Worm (Caenorhabditis elegans) whole organism, L1 larva: Measurements from ENCODE around the gene fbxa-43.
A peak's percentile ranks its signal among the peaks of the same experiment; 100 is the strongest.

Experiments
- ama-1 ChIP-seq: fragments of 150-350 bp; optimal IDR thresholded peaks from 2 replicates; lab custom pipeline; 2014
- blmp-1 ChIP-seq: fragments of 150-350 bp; optimal IDR thresholded peaks from 2 replicates; lab custom pipeline; 2014; ENCODE audit warnings: missing biosample characterization, missing genetic modification characterization
- ceh-8 ChIP-seq: fragments of 200-800 bp; sonication (Bioruptor generic); optimal IDR thresholded peaks from 2 replicates; lab custom pipeline; 2018; ENCODE audit warnings: mild to moderate bottlenecking, missing genetic modification characterization, moderate library complexity, missing compliant biosample characterization
- efl-1 ChIP-seq, 4 experiments: fragments of 150-350 bp; optimal IDR thresholded peaks in 3 of 4; peaks in 1 of 4; 1 replicate in 1 of 4; 2 replicates in 3 of 4; lab custom pipeline; 2014; ENCODE audit warnings: missing biosample characterization in 2 of 4, missing genetic modification characterization in 2 of 4, missing genetic modification reagents in 2 of 4
- egl-13 ChIP-seq: sonication (generic microtip); optimal IDR thresholded peaks from 2 replicates; lab custom pipeline; 2016; ENCODE audit warnings: missing genotype, missing genetic modification reagents, missing genetic modification characterization, missing compliant biosample characterization
- elt-3 ChIP-seq, 6 experiments: fragments of 150-350 bp in 1 of 6; sonication (generic microtip); optimal IDR thresholded peaks; 2 replicates each; lab custom pipeline; 2017 to 2018; ENCODE audit warnings: missing biosample characterization in 6 of 6, missing genetic modification characterization in 6 of 6, inconsistent platforms in 1 of 6
- irx-1 ChIP-seq: sonication (generic microtip); optimal IDR thresholded peaks from 2 replicates; lab custom pipeline; 2016; ENCODE audit warnings: missing genetic modification characterization, missing compliant biosample characterization
- jun-1 ChIP-seq: fragments of 150-350 bp; optimal IDR thresholded peaks from 2 replicates; lab custom pipeline; 2014; ENCODE audit warnings: missing biosample characterization, missing genetic modification reagents, missing genetic modification characterization
- lin-14 ChIP-seq: fragments of 200-800 bp; sonication (Bioruptor generic); optimal IDR thresholded peaks from 2 replicates; lab custom pipeline; 2018; ENCODE audit warnings: mild to moderate bottlenecking, missing genetic modification characterization, moderate library complexity, missing compliant biosample characterization
- lin-35 ChIP-seq, 2 experiments: fragments of 150-350 bp; optimal IDR thresholded peaks; 2 replicates each; lab custom pipeline; 2014; ENCODE audit warnings: missing biosample characterization in 2 of 2, missing genetic modification characterization in 2 of 2, missing genetic modification reagents in 2 of 2
- lin-39 ChIP-seq: fragments of 150-350 bp; optimal IDR thresholded peaks from 2 replicates; lab custom pipeline; 2014; ENCODE audit warnings: missing biosample characterization, missing genetic modification reagents, missing genetic modification characterization
- lir-3 ChIP-seq: sonication (generic microtip); optimal IDR thresholded peaks from 2 replicates; lab custom pipeline; 2016; ENCODE audit warnings: mild to moderate bottlenecking, missing genetic modification characterization, moderate library complexity, missing compliant biosample characterization; ENCODE audit not compliant: poor library complexity
- nhr-11 ChIP-seq: fragments of 150-350 bp; optimal IDR thresholded peaks from 2 replicates; lab custom pipeline; 2014; ENCODE audit warnings: missing biosample characterization, missing genetic modification characterization
- nhr-20 ChIP-seq: sonication (generic microtip); optimal IDR thresholded peaks from 2 replicates; lab custom pipeline; 2016; ENCODE audit warnings: mild to moderate bottlenecking, missing genetic modification characterization, missing compliant biosample characterization
- nhr-28 ChIP-seq: fragments of 150-350 bp; optimal IDR thresholded peaks from 2 replicates; lab custom pipeline; 2014; ENCODE audit warnings: missing biosample characterization, missing genetic modification characterization
- nhr-71 ChIP-seq: sonication (generic microtip); optimal IDR thresholded peaks from 2 replicates; lab custom pipeline; 2016; ENCODE audit warnings: mild to moderate bottlenecking, missing genetic modification characterization, moderate library complexity, missing compliant biosample characterization
- nhr-76 ChIP-seq: sonication (generic microtip); optimal IDR thresholded peaks from 2 replicates; lab custom pipeline; 2017; ENCODE audit warnings: missing biosample characterization, missing genetic modification characterization
- nhr-84 ChIP-seq: sonication (generic microtip); optimal IDR thresholded peaks from 2 replicates; lab custom pipeline; 2017; ENCODE audit warnings: missing biosample characterization, missing genetic modification characterization
- nhr-85 ChIP-seq: sonication (generic microtip); peaks from one replicate; lab custom pipeline; 2016; ENCODE audit warnings: missing genetic modification characterization, inconsistent platforms, missing compliant biosample characterization
- nhr-90 ChIP-seq: sonication (generic microtip); optimal IDR thresholded peaks from 2 replicates; lab custom pipeline; 2016; ENCODE audit warnings: mild to moderate bottlenecking, missing genetic modification characterization, missing compliant biosample characterization; ENCODE audit not compliant: poor library complexity
- pag-3 ChIP-seq: sonication (generic microtip); optimal IDR thresholded peaks from 2 replicates; lab custom pipeline; 2017; ENCODE audit warnings: missing genetic modification characterization, mild to moderate bottlenecking, missing compliant biosample characterization, antibody characterized with exemption, borderline replicate concordance; ENCODE audit not compliant: insufficient read depth
- pax-3 ChIP-seq: fragments of 200-800 bp; sonication (Bioruptor generic); optimal IDR thresholded peaks from 2 replicates; lab custom pipeline; 2018; ENCODE audit warnings: mild to moderate bottlenecking, missing genetic modification characterization, moderate library complexity, missing compliant biosample characterization
- skn-1 ChIP-seq: fragments of 150-350 bp; optimal IDR thresholded peaks from 2 replicates; lab custom pipeline; 2014; ENCODE audit warnings: missing biosample characterization, missing genetic modification characterization
- snu-23 ChIP-seq: sonication (generic microtip); optimal IDR thresholded peaks from 2 replicates; lab custom pipeline; 2016; ENCODE audit warnings: missing genetic modification characterization, missing compliant biosample characterization
- sox-4 ChIP-seq: sonication (generic microtip); optimal IDR thresholded peaks from 2 replicates; lab custom pipeline; 2016; ENCODE audit warnings: missing genetic modification characterization, missing compliant biosample characterization
- sup-37 ChIP-seq: fragments of 200-800 bp; sonication (Bioruptor generic); optimal IDR thresholded peaks from 2 replicates; lab custom pipeline; 2018; ENCODE audit warnings: mild to moderate bottlenecking, missing genetic modification characterization, missing compliant biosample characterization
- swsn-7 ChIP-seq: sonication (generic microtip); optimal IDR thresholded peaks from 2 replicates; lab custom pipeline; 2016; ENCODE audit warnings: missing genetic modification characterization, missing compliant biosample characterization
- unc-62 ChIP-seq: fragments of 150-350 bp; optimal IDR thresholded peaks from 2 replicates; lab custom pipeline; 2014; ENCODE audit warnings: missing biosample characterization, missing genetic modification reagents, missing genetic modification characterization
- unc-86 ChIP-seq: sonication (generic microtip); optimal IDR thresholded peaks from 2 replicates; lab custom pipeline; 2016; ENCODE audit warnings: missing genetic modification characterization, missing compliant biosample characterization
- unc-98 ChIP-seq: fragments of 200-800 bp; sonication (Bioruptor generic); IDR thresholded peaks from 2 replicates; pipeline ENCODE4 v1.3.6; 2022; ENCODE audit warnings: missing genetic modification characterization, missing compliant biosample characterization
- vab-15 ChIP-seq: sonication (generic microtip); optimal IDR thresholded peaks from 2 replicates; lab custom pipeline; 2017; ENCODE audit warnings: missing genotype, mild to moderate bottlenecking, missing genetic modification characterization, missing compliant biosample characterization

fbxa-43 gene

DNA sequence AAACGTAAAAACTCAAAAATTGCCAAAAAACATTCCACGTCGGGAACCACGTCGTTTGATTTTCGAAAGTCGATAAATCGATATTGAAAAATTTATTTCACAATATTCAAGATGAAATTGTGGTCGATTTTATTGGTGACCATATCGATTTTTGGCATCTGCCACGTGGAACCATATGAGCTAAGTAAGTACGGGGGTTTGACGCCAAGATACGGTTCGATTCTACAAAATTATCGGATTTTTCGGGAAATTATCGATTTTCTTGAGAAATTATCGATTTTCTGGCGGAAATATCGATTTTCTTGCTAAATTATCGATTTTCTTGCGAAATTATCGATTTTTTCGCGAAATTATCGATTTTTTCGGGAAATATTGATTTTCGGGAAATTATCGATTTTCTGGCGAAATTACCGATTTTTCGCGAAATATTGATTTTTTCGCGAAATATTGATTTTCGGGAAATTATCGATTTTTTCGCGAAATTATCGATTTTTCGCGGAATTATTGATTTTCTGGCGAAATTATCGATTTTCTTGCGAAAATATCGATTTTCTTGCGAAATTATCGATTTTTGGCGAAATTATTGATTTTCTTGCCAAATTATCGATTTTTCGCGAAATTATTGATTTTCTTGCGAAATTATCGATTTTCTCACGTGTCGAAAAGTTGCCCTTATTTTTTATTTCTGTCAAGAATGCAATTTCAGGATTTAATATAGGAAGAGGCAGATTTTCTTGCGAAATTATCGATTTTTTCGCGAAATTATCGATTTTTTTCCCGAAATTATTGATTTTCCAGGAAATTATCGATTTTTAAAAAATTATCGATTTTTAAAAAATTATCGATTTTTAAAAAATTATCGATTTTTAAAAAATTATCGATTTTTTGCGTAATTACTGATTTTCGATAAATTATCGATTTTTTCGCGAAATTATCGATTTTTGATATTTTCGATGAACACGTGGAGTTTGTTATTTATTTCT is 23.5 kb upstream of the fbxa-43 start, which contains the start of gene Y54F10BM.3:
Gene Y54F10BM.3, plus strand, starts transcription at position 51 of the 983 bp plus-strand sequence.
- TF ChIP-seq unc-98 (GFP tag; lab: Robert Waterston, UW) (no peak), ceh-8 (GFP tag; lab: Kevin White, UChicago) (no peak), efl-1 (optimal IDR thresholded peaks at IDR 0.05; lab: Kevin White, UChicago) (no peak), efl-1 (GFP tag; optimal IDR thresholded peaks at IDR 0.05 in 1 of 2; lab: Kevin White, UChicago) (peak in 1 of 2 experiments; percentile 46)
- TF ChIP-seq, all 84 proteins: peak for 1

DNA sequence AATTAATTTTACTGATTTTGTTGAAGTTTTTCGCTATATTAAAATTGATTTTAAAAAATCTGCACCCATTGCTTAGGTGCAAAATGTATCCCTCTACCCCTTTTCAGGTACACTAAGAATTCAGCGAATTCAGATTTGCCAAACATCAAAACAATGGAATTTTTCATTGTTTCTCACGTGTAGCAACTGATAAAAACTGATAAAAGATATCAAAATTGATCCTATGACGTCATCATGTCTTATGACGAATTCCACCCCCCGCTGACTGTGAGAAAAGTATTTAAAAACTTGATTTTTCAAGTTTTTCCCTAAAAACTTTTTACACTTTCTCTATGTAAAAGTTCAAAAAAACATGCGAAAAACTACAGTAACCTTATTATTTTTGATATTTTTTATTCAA is 21.8 kb upstream of the fbxa-43 start, which contains the start of gene Y54F10BM.22:
Gene Y54F10BM.22, plus strand, starts transcription at position 331 of the 400 bp plus-strand sequence.
- TF ChIP-seq efl-1 (optimal IDR thresholded peaks at IDR 0.05; lab: Kevin White, UChicago) (no peak), efl-1 (GFP tag; optimal IDR thresholded peaks at IDR 0.05 in 1 of 2; lab: Kevin White, UChicago) (peak in 1 of 2 experiments; percentile 64), nhr-20 (tag; lab: Kevin White, UChicago) (peak; percentile 30), snu-23 (GFP tag; lab: Kevin White, UChicago) (peak; percentile 0), nhr-11 (no peak), nhr-85 (tag; lab: Kevin White, UChicago) (peak; percentile 82), lin-35 (GFP tag; optimal IDR thresholded peaks at IDR 0.05; lab: Kevin White, UChicago) (peak in 1 of 2 experiments; percentile 10), elt-3 (tag; optimal IDR thresholded peaks at IDR 0.05; lab: Kevin White, UChicago) (peak in 2 of 6 experiments; percentile 41 to 83), nhr-76 (no peak), sup-37 (GFP tag; lab: Kevin White, UChicago) (no peak), unc-86 (tag; lab: Kevin White, UChicago) (no peak), nhr-90 (tag; lab: Kevin White, UChicago) (peak; percentile 28)

DNA sequence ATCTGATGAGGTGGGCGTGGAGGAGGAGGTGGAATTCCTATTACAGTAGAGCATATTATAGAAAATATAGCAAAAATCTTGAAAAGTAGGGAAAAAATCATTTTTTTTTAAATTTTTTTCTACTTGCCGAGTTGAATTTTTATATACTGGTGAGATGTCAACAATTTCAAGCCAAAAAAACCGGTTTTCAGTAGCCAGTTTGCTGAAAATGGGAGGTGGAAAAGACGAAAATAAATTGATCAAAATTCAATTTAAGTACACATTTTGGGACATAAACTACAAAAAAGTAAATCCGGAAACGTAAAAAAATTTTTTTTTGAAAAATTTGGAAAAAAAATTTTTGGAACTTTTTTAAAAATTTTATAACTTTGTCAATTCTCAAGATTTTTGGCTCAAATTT is 20.7 kb upstream of the fbxa-43 start, which contains the start of gene Y54F10BM.23:
Gene Y54F10BM.23, minus strand, starts transcription at position 101 of the 400 bp plus-strand sequence.
- TF ChIP-seq nhr-28 (tag; lab: Kevin White, UChicago) (no peak), ama-1 (no peak), sox-4 (tag; lab: Kevin White, UChicago) (no peak), skn-1 (tag; lab: Kevin White, UChicago) (no peak), unc-62 (GFP tag; lab: Kevin White, UChicago) (no peak), lin-14 (no peak), nhr-71 (tag; lab: Kevin White, UChicago) (no peak), blmp-1 (tag; lab: Kevin White, UChicago) (no peak), pag-3 (tag; lab: Kevin White, UChicago) (no peak), jun-1 (tag; lab: Kevin White, UChicago) (no peak), lin-35 (GFP tag; optimal IDR thresholded peaks at IDR 0.05; lab: Kevin White, UChicago) (no peak), nhr-76 (no peak), swsn-7 (tag; lab: Kevin White, UChicago) (no peak), irx-1 (no peak), unc-86 (tag; lab: Kevin White, UChicago) (no peak), lir-3 (tag; lab: Kevin White, UChicago) (no peak), pax-3 (no peak), nhr-84 (no peak), vab-15 (tag; lab: Kevin White, UChicago) (no peak), nhr-20 (tag; lab: Kevin White, UChicago) (no peak)
- TF ChIP-seq, all 84 proteins: peak for 0

DNA sequence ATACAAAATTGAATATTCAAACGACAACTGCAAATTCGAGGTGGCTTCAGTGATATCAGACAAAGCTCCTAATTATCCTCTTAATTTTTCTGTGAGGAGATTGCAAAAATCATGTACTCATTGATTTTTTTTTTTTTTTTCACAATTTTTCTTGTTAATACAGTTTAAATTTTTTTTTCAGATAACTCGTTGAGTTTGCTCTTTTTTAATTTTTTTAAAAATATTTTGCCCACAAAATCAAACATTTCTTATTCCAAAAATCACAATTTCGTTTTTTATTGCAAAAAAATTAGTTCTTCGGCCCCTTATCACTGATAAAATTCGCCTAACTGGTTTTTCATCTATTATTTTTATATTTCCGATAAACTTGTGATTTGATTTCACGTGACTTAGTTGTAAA is 18.1 kb upstream of the fbxa-43 start, which contains the start of gene Y54F10BM.21:
Gene Y54F10BM.21, plus strand, starts transcription at position 301 of the 400 bp plus-strand sequence.
- no peak for TF ChIP-seq lin-39 (tag; lab: Kevin White, UChicago)
- peak in 1 of 6 experiments; percentile 40 for TF ChIP-seq elt-3 (tag; optimal IDR thresholded peaks at IDR 0.05; lab: Kevin White, UChicago)
- TF ChIP-seq egl-13 (tag; lab: Kevin White, UChicago), result no peak
